Worm (Caenorhabditis elegans) whole organism, L1 larva: Measurements from ENCODE around the gene bra-1.

ENCODE experiments used
- dsc-1 ChIP-seq: sonication (generic microtip); optimal IDR thresholded peaks from 2 replicates; lab custom pipeline; 2016; ENCODE audit warnings: mild to moderate bottlenecking, missing genetic modification characterization, missing compliant biosample characterization
- efl-3 ChIP-seq: fragments of 200-800 bp; sonication (Bioruptor generic); optimal IDR thresholded peaks from 2 replicates; lab custom pipeline; 2018; ENCODE audit warnings: mild to moderate bottlenecking, missing genetic modification characterization, missing compliant biosample characterization
- elt-2 ChIP-seq: sonication (generic microtip); optimal IDR thresholded peaks from 2 replicates; lab custom pipeline; 2016; ENCODE audit warnings: missing genetic modification characterization, mild to moderate bottlenecking, inconsistent platforms, missing compliant biosample characterization, missing genetic modification reagents
- lir-3 ChIP-seq: sonication (generic microtip); optimal IDR thresholded peaks from 2 replicates; lab custom pipeline; 2016; ENCODE audit warnings: mild to moderate bottlenecking, missing genetic modification characterization, moderate library complexity, missing compliant biosample characterization; ENCODE audit not compliant: poor library complexity
- mep-1 ChIP-seq: fragments of 150-350 bp; optimal IDR thresholded peaks from 2 replicates; lab custom pipeline; 2014; ENCODE audit warnings: missing biosample characterization, missing genetic modification characterization
- nhr-28 ChIP-seq: fragments of 150-350 bp; optimal IDR thresholded peaks from 2 replicates; lab custom pipeline; 2014; ENCODE audit warnings: missing biosample characterization, missing genetic modification characterization
- nhr-77 ChIP-seq: fragments of 150-350 bp; optimal IDR thresholded peaks from 2 replicates; lab custom pipeline; 2014; ENCODE audit warnings: missing biosample characterization, missing genetic modification characterization
- tlp-1 ChIP-seq: fragments of 150-350 bp; optimal IDR thresholded peaks from 2 replicates; lab custom pipeline; 2014; ENCODE audit warnings: missing biosample characterization, missing genetic modification characterization
- unc-130 ChIP-seq: fragments of 150-350 bp; optimal IDR thresholded peaks from 2 replicates; lab custom pipeline; 2017; ENCODE audit warnings: missing biosample characterization, missing genetic modification characterization, inconsistent platforms
- unc-62 ChIP-seq: fragments of 150-350 bp; optimal IDR thresholded peaks from 2 replicates; lab custom pipeline; 2014; ENCODE audit warnings: missing biosample characterization, missing genetic modification reagents, missing genetic modification characterization
- zag-1 ChIP-seq: fragments of 150-350 bp; optimal IDR thresholded peaks from 2 replicates; lab custom pipeline; 2014; ENCODE audit warnings: missing biosample characterization, missing genetic modification characterization
- zip-4 ChIP-seq: fragments of 200-800 bp; sonication (Bioruptor generic); optimal IDR thresholded peaks from 2 replicates; lab custom pipeline; 2018; ENCODE audit warnings: mild to moderate bottlenecking, missing genetic modification characterization, moderate library complexity, missing compliant biosample characterization
- ztf-4 ChIP-seq: fragments of 150-350 bp; optimal IDR thresholded peaks from 2 replicates; lab custom pipeline; 2014; ENCODE audit warnings: missing biosample characterization, missing genetic modification characterization

DNA sequence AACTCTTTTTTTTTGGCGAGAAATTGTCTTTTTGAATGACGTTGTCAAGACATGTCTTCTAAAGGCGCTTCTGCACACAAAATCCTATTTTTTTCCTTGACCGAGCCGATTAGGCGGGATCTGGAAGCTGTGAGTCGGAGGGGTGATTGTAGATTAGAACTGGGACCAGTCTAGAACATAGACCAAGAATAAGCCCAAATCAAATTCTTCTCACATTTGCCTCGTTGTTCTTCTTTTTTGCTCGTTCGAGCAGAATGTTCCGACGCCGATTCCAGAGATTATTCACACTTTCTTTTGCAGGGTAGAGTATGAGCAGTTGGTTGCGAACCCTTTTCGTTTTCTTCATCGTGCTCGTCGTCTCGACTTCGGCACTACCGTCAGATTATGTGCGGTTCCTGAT lies 20.3 kb downstream of the bra-1 start, which contains the start of gene nlp-53:
- TF ChIP-seq dsc-1 (tag; lab: Kevin White, UChicago): no peak
- no peak for TF ChIP-seq lir-3 (tag; lab: Kevin White, UChicago)
- TF ChIP-seq elt-2 (tag; lab: Kevin White, UChicago): no peak
- TF ChIP-seq tlp-1 (tag; lab: Kevin White, UChicago): no peak
- TF ChIP-seq mep-1 (tag; lab: Kevin White, UChicago): no peak
- no peak for TF ChIP-seq ztf-4
- TF ChIP-seq unc-130: no peak
- no peak for TF ChIP-seq nhr-77
- no peak for TF ChIP-seq unc-62 (GFP tag; lab: Kevin White, UChicago)
- TF ChIP-seq efl-3 (GFP tag; lab: Kevin White, UChicago): no peak
- TF ChIP-seq zip-4 (GFP tag; lab: Kevin White, UChicago): no peak
- no peak for TF ChIP-seq zag-1 (tag; lab: Kevin White, UChicago)
- TF ChIP-seq nhr-28 (tag; lab: Kevin White, UChicago): no peak
